Worm (Caenorhabditis elegans) whole organism, late embryonic: ENCODE results near the gene F56F11.1.

ENCODE experiments used
- F13H6.1 ChIP-seq: sonication (generic microtip); optimal IDR thresholded peaks from 2 replicates; lab custom pipeline; 2016; ENCODE audit warnings: missing genetic modification characterization, missing compliant biosample characterization
- ceh-18 ChIP-seq: sonication (generic microtip); optimal IDR thresholded peaks from 2 replicates; lab custom pipeline; 2016; ENCODE audit warnings: missing genetic modification characterization, missing compliant biosample characterization
- ceh-19 ChIP-seq: fragments of 200-800 bp; sonication (Bioruptor generic); optimal IDR thresholded peaks from 2 replicates; lab custom pipeline; 2018; ENCODE audit warnings: mild to moderate bottlenecking, missing genetic modification characterization, missing compliant biosample characterization
- ceh-30 ChIP-seq: fragments of 150-350 bp; optimal IDR thresholded peaks from 2 replicates; lab custom pipeline; 2014; ENCODE audit warnings: missing biosample characterization, missing genetic modification characterization
- che-1 ChIP-seq: sonication (generic microtip); optimal IDR thresholded peaks from 2 replicates; lab custom pipeline; 2016; ENCODE audit warnings: mild to moderate bottlenecking, missing genetic modification characterization, missing compliant biosample characterization
- dmd-4 ChIP-seq: sonication (generic microtip); optimal IDR thresholded peaks from 2 replicates; lab custom pipeline; 2016; ENCODE audit warnings: borderline replicate concordance, missing genetic modification characterization, missing compliant biosample characterization
- elt-2 ChIP-seq: sonication (generic microtip); optimal IDR thresholded peaks from 2 replicates; lab custom pipeline; 2016; ENCODE audit warnings: missing genetic modification reagents, missing genetic modification characterization, missing compliant biosample characterization
- gmeb-2 ChIP-seq: sonication (generic microtip); optimal IDR thresholded peaks from 2 replicates; lab custom pipeline; 2016; ENCODE audit warnings: missing genetic modification characterization, inconsistent platforms, missing compliant biosample characterization
- hlh-30 ChIP-seq: sonication (generic microtip); optimal IDR thresholded peaks from 2 replicates; lab custom pipeline; 2017; ENCODE audit warnings: antibody characterized with exemption, missing genetic modification characterization, missing compliant biosample characterization; ENCODE audit not compliant: insufficient read depth
- nhr-11 ChIP-seq: fragments of 150-350 bp; optimal IDR thresholded peaks from 2 replicates; lab custom pipeline; 2014; ENCODE audit warnings: missing biosample characterization, missing genetic modification characterization
- pha-4 ChIP-seq: fragments of 150-350 bp; optimal IDR thresholded peaks from 2 replicates; lab custom pipeline; 2018; ENCODE audit warnings: missing biosample characterization, missing genetic modification reagents, missing genetic modification characterization

ce11 chrIII:2908859-2909258 lies 17.3 kb downstream of the F56F11.1 start:
- no peak for TF ChIP-seq nhr-11 (tag; lab: Kevin White, UChicago)
- TF ChIP-seq hlh-30 (tag; lab: Kevin White, UChicago) = no peak
- no peak for TF ChIP-seq F13H6.1 (tag; lab: Kevin White, UChicago)
- no peak for TF ChIP-seq ceh-18 (tag; lab: Kevin White, UChicago)
- no peak for TF ChIP-seq ceh-30 (tag; lab: Kevin White, UChicago)
- no peak for TF ChIP-seq dmd-4 (tag; lab: Kevin White, UChicago)
- TF ChIP-seq che-1 (tag; lab: Kevin White, UChicago) = no peak
- no peak for TF ChIP-seq elt-2
- no peak for TF ChIP-seq gmeb-2
- TF ChIP-seq pha-4 = no peak
- TF ChIP-seq ceh-19 (GFP tag; lab: Kevin White, UChicago) = no peak
